Worm (Caenorhabditis elegans) whole organism, late embryonic: Measurements from ENCODE around the gene ZK512.2.

ENCODE experiments used
- C08G9.2 ChIP-seq: sonication (generic microtip); optimal IDR thresholded peaks from 2 replicates; lab custom pipeline; 2016; ENCODE audit warnings: mild to moderate bottlenecking, missing genetic modification characterization, moderate library complexity, missing compliant biosample characterization
- C38D4.7 ChIP-seq: fragments of 200-800 bp; sonication (Bioruptor generic); optimal IDR thresholded peaks from 2 replicates; lab custom pipeline; 2018; ENCODE audit warnings: mild to moderate bottlenecking, missing genetic modification characterization, moderate library complexity, missing compliant biosample characterization
- F13H6.1 ChIP-seq: sonication (generic microtip); optimal IDR thresholded peaks from 2 replicates; lab custom pipeline; 2016; ENCODE audit warnings: missing genetic modification characterization, missing compliant biosample characterization
- K09A11.1 ChIP-seq: sonication (generic microtip); optimal IDR thresholded peaks from 2 replicates; lab custom pipeline; 2017; ENCODE audit warnings: antibody characterized with exemption, mild to moderate bottlenecking, missing genetic modification characterization, missing compliant biosample characterization; ENCODE audit not compliant: insufficient read depth
- T23F11.4 ChIP-seq: fragments of 200-800 bp; sonication (Bioruptor generic); optimal IDR thresholded peaks from 2 replicates; lab custom pipeline; 2018; ENCODE audit warnings: mild to moderate bottlenecking, missing genetic modification characterization, missing compliant biosample characterization
- Y22D7AL.16 ChIP-seq: sonication (generic microtip); optimal IDR thresholded peaks from 2 replicates; lab custom pipeline; 2016; ENCODE audit warnings: missing genetic modification characterization, missing compliant biosample characterization
- ahr-1 ChIP-seq: sonication (generic microtip); optimal IDR thresholded peaks from 2 replicates; lab custom pipeline; 2016; ENCODE audit warnings: missing genetic modification characterization, missing compliant biosample characterization
- ama-1 ChIP-seq: fragments of 150-350 bp; optimal IDR thresholded peaks from 2 replicates; lab custom pipeline; 2014
- ceh-14 ChIP-seq: sonication (generic microtip); optimal IDR thresholded peaks from 2 replicates; lab custom pipeline; 2016; ENCODE audit warnings: missing genotype, missing genetic modification characterization, missing compliant biosample characterization
- ceh-18 ChIP-seq: sonication (generic microtip); optimal IDR thresholded peaks from 2 replicates; lab custom pipeline; 2016; ENCODE audit warnings: missing genetic modification characterization, missing compliant biosample characterization
- ceh-19 ChIP-seq: fragments of 200-800 bp; sonication (Bioruptor generic); optimal IDR thresholded peaks from 2 replicates; lab custom pipeline; 2018; ENCODE audit warnings: mild to moderate bottlenecking, missing genetic modification characterization, missing compliant biosample characterization
- ceh-22 ChIP-seq: sonication (generic microtip); optimal IDR thresholded peaks from 2 replicates; lab custom pipeline; 2017; ENCODE audit warnings: missing biosample characterization, missing genetic modification characterization
- ceh-24 ChIP-seq: sonication (generic microtip); optimal IDR thresholded peaks from 2 replicates; lab custom pipeline; 2016; ENCODE audit warnings: mild to moderate bottlenecking, missing genetic modification characterization, missing compliant biosample characterization
- ceh-30 ChIP-seq: fragments of 150-350 bp; optimal IDR thresholded peaks from 2 replicates; lab custom pipeline; 2014; ENCODE audit warnings: missing biosample characterization, missing genetic modification characterization
- ceh-45 ChIP-seq: fragments of 200-800 bp; sonication (Bioruptor generic); IDR thresholded peaks from 2 replicates; pipeline ENCODE4 v1.3.6; 2022; ENCODE audit warnings: missing genetic modification reagents, missing genetic modification characterization, missing compliant biosample characterization
- ceh-48 ChIP-seq: sonication (generic microtip); optimal IDR thresholded peaks from 2 replicates; lab custom pipeline; 2016; ENCODE audit warnings: missing genetic modification characterization, inconsistent platforms, missing compliant biosample characterization
- ceh-6 ChIP-seq: fragments of 200-800 bp; sonication (Bioruptor generic); optimal IDR thresholded peaks from 2 replicates; lab custom pipeline; 2018; ENCODE audit warnings: mild to moderate bottlenecking, missing genetic modification characterization, missing compliant biosample characterization
- dve-1 ChIP-seq: sonication (generic microtip); optimal IDR thresholded peaks from 2 replicates; lab custom pipeline; 2017; ENCODE audit warnings: antibody characterized with exemption, mild to moderate bottlenecking, missing genetic modification characterization, missing compliant biosample characterization
- gmeb-2 ChIP-seq: sonication (generic microtip); optimal IDR thresholded peaks from 2 replicates; lab custom pipeline; 2016; ENCODE audit warnings: missing genetic modification characterization, inconsistent platforms, missing compliant biosample characterization
- hlh-13 ChIP-seq: fragments of 200-800 bp; sonication (Bioruptor generic); optimal IDR thresholded peaks from 2 replicates; lab custom pipeline; 2018; ENCODE audit warnings: mild to moderate bottlenecking, missing genetic modification characterization, missing compliant biosample characterization
- hlh-15 ChIP-seq: sonication (generic microtip); optimal IDR thresholded peaks from 2 replicates; lab custom pipeline; 2016; ENCODE audit warnings: missing genetic modification characterization, missing compliant biosample characterization
- hlh-30 ChIP-seq: sonication (generic microtip); optimal IDR thresholded peaks from 2 replicates; lab custom pipeline; 2017; ENCODE audit warnings: antibody characterized with exemption, missing genetic modification characterization, missing compliant biosample characterization; ENCODE audit not compliant: insufficient read depth
- lim-6 ChIP-seq: sonication (generic microtip); optimal IDR thresholded peaks from 2 replicates; lab custom pipeline; 2016; ENCODE audit warnings: missing genetic modification characterization, missing compliant biosample characterization
- lin-11 ChIP-seq: fragments of 200-800 bp; sonication (Bioruptor generic); optimal IDR thresholded peaks from 2 replicates; lab custom pipeline; 2018; ENCODE audit warnings: mild to moderate bottlenecking, missing genetic modification characterization, missing compliant biosample characterization
- nfya-1 ChIP-seq: sonication (generic microtip); optimal IDR thresholded peaks from 2 replicates; lab custom pipeline; 2017; ENCODE audit warnings: missing genetic modification characterization, mild to moderate bottlenecking, missing compliant biosample characterization, antibody characterized with exemption, moderate library complexity
- npax-4 ChIP-seq: sonication (generic microtip); optimal IDR thresholded peaks from 2 replicates; lab custom pipeline; 2016; ENCODE audit warnings: missing genetic modification characterization, missing compliant biosample characterization
- pha-2 ChIP-seq: sonication (generic microtip); optimal IDR thresholded peaks from 2 replicates; lab custom pipeline; 2017; ENCODE audit warnings: mild to moderate bottlenecking, missing genetic modification characterization, missing compliant biosample characterization
- pha-4 ChIP-seq: fragments of 150-350 bp; optimal IDR thresholded peaks from 2 replicates; lab custom pipeline; 2018; ENCODE audit warnings: missing biosample characterization, missing genetic modification reagents, missing genetic modification characterization
- rnt-1 ChIP-seq: sonication (generic microtip); optimal IDR thresholded peaks from 2 replicates; lab custom pipeline; 2016; ENCODE audit warnings: missing genetic modification characterization, missing compliant biosample characterization
- sdc-2 ChIP-seq: sonication (generic microtip); optimal IDR thresholded peaks from 2 replicates; lab custom pipeline; 2016; ENCODE audit warnings: missing genotype, missing genetic modification characterization, missing compliant biosample characterization
- sox-4 ChIP-seq: sonication (generic microtip); optimal IDR thresholded peaks from 2 replicates; lab custom pipeline; 2017; ENCODE audit warnings: mild to moderate bottlenecking, missing genetic modification characterization, inconsistent platforms, missing compliant biosample characterization
- syd-9 ChIP-seq: sonication (generic microtip); optimal IDR thresholded peaks from 2 replicates; lab custom pipeline; 2016; ENCODE audit warnings: mild to moderate bottlenecking, missing genetic modification characterization, moderate library complexity, missing compliant biosample characterization
- unc-3 ChIP-seq, 2 experiments: fragments of 200-800 bp in 1 of 2; sonication (Bioruptor generic) in 1 of 2; sonication (generic microtip) in 1 of 2; conservative IDR thresholded peaks in 1 of 2; optimal IDR thresholded peaks in 1 of 2; 2 replicates each; pipeline versions ENCODE4 v1.3.6 to Lab custom; 2016 to 2022; ENCODE audit warnings: missing compliant biosample characterization in 2 of 2, missing genetic modification characterization in 2 of 2, missing genetic modification reagents in 1 of 2
- unc-42 ChIP-seq: sonication (generic microtip); optimal IDR thresholded peaks from 2 replicates; lab custom pipeline; 2016; ENCODE audit warnings: missing genotype, missing genetic modification characterization, missing compliant biosample characterization
- unc-86 ChIP-seq: sonication (generic microtip); optimal IDR thresholded peaks from 2 replicates; lab custom pipeline; 2016; ENCODE audit warnings: missing genetic modification characterization, missing compliant biosample characterization
- zip-5 ChIP-seq: sonication (generic microtip); optimal IDR thresholded peaks from 2 replicates; lab custom pipeline; 2016; ENCODE audit warnings: missing genetic modification characterization, missing compliant biosample characterization
- ztf-16 ChIP-seq: sonication (generic microtip); optimal IDR thresholded peaks from 2 replicates; lab custom pipeline; 2017; ENCODE audit warnings: missing genetic modification characterization, missing compliant biosample characterization

The ZK512.2 gene

ce11 chrIII:9151782-9152181 lies 7.2 kb upstream of the ZK512.2 start:
- TF ChIP-seq C08G9.2: no peak
- TF ChIP-seq Y22D7AL.16 (tag; lab: Kevin White, UChicago): no peak
- TF ChIP-seq ceh-45 (GFP tag; lab: Robert Waterston, UW): no peak
- TF ChIP-seq K09A11.1 (tag; lab: Kevin White, UChicago): no peak
- no peak for TF ChIP-seq C38D4.7 (GFP tag; lab: Kevin White, UChicago)
- no peak for TF ChIP-seq pha-4 (tag; lab: Kevin White, UChicago)
- TF ChIP-seq nfya-1 (tag; lab: Kevin White, UChicago): peak; percentile 33
- TF ChIP-seq ceh-18 (tag; lab: Kevin White, UChicago): peak; percentile 19

- TF ChIP-seq lim-6 (no peak), npax-4 (tag; lab: Kevin White, UChicago) (no peak), unc-86 (tag; lab: Kevin White, UChicago) (no peak), ceh-45 (GFP tag; lab: Robert Waterston, UW) (no peak), rnt-1 (tag; lab: Kevin White, UChicago) (no peak), ceh-24 (tag; lab: Kevin White, UChicago) (no peak), ceh-6 (GFP tag; lab: Kevin White, UChicago) (no peak), nfya-1 (tag; lab: Kevin White, UChicago) (no peak), F13H6.1 (tag; lab: Kevin White, UChicago) (no peak), zip-5 (tag; lab: Kevin White, UChicago) (no peak)
Observed at ce11 chrIII:9149132-9149531, 4.5 kb upstream of the ZK512.2 start.

ce11 chrIII:9145765-9146164 lies 1.2 kb upstream of the ZK512.2 start, which contains the start of gene ZK512.8:
Gene ZK512.8 (plus strand): TSS chrIII:9146065.
- TF ChIP-seq hlh-30 (tag; lab: Kevin White, UChicago) (no peak), K09A11.1 (tag; lab: Kevin White, UChicago) (no peak), sox-4 (tag; lab: Kevin White, UChicago) (no peak)

ce11 chrIII:9143911-9144310 lies 683 bp downstream of the ZK512.2 start, which contains the start of gene ZK512.11:
Gene ZK512.11 (plus strand): TSS chrIII:9144211.
- TF ChIP-seq ceh-22 (no peak), pha-4 (tag; lab: Kevin White, UChicago) (no peak), lim-6 (no peak), ceh-18 (tag; lab: Kevin White, UChicago) (no peak), ztf-16 (no peak), unc-3 (GFP tag; conservative IDR thresholded peaks at IDR 0.05; lab: Robert Waterston, UW) (no peak), unc-3 (tag; optimal IDR thresholded peaks at IDR 0.05; lab: Kevin White, UChicago) (no peak), ceh-48 (tag; lab: Kevin White, UChicago) (peak; percentile 69), unc-42 (tag; lab: Kevin White, UChicago) (peak; percentile 64), nfya-1 (tag; lab: Kevin White, UChicago) (peak; percentile 7)
- TF ChIP-seq, all 69 proteins: peak for 3

- no peak for TF ChIP-seq lin-11 (tag; lab: Kevin White, UChicago)
- TF ChIP-seq ahr-1 (tag; lab: Kevin White, UChicago): no peak
- TF ChIP-seq lim-6: no peak
- no peak for TF ChIP-seq hlh-15 (tag; lab: Kevin White, UChicago)
- TF ChIP-seq dve-1: no peak
- no peak for TF ChIP-seq ceh-14 (tag; lab: Kevin White, UChicago)
- TF ChIP-seq rnt-1 (tag; lab: Kevin White, UChicago): no peak
- no peak for TF ChIP-seq sdc-2 (tag; lab: Kevin White, UChicago)
- no peak for TF ChIP-seq F13H6.1 (tag; lab: Kevin White, UChicago)
Observed at ce11 chrIII:9138601-9139000, 6.0 kb downstream of the ZK512.2 start, which contains the start of gene ZK512.7. Gene ZK512.7 (minus strand): TSS chrIII:9138701.

- TF ChIP-seq nfya-1 (tag; lab: Kevin White, UChicago) (no peak), ceh-19 (GFP tag; lab: Kevin White, UChicago) (no peak), lim-6 (no peak), hlh-15 (tag; lab: Kevin White, UChicago) (no peak), unc-3 (GFP tag; conservative IDR thresholded peaks at IDR 0.05; lab: Robert Waterston, UW) (no peak), unc-3 (tag; optimal IDR thresholded peaks at IDR 0.05; lab: Kevin White, UChicago) (no peak), pha-2 (tag; lab: Kevin White, UChicago) (no peak), ceh-30 (no peak), ama-1 (lab: Kevin White, UChicago) (no peak), T23F11.4 (GFP tag; lab: Kevin White, UChicago) (no peak), hlh-13 (no peak), zip-5 (tag; lab: Kevin White, UChicago) (no peak), gmeb-2 (no peak), syd-9 (tag; lab: Kevin White, UChicago) (no peak), C38D4.7 (GFP tag; lab: Kevin White, UChicago) (no peak), unc-86 (tag; lab: Kevin White, UChicago) (no peak), Y22D7AL.16 (tag; lab: Kevin White, UChicago) (no peak), F13H6.1 (tag; lab: Kevin White, UChicago) (no peak)
Observed at ce11 chrIII:9136587-9136986, 8.0 kb downstream of the ZK512.2 start, which contains the start of gene eat-4. Gene eat-4 (plus strand): TSS chrIII:9136887.
